Worm (Caenorhabditis elegans) whole organism, L3 larva: ENCODE results near the gene algn-11.

Source experiments
- ama-1 ChIP-seq: fragments of 150-350 bp; optimal IDR thresholded peaks from 2 replicates; lab custom pipeline; 2018
- ceh-16 ChIP-seq: sonication (generic microtip); optimal IDR thresholded peaks from 2 replicates; lab custom pipeline; 2017; ENCODE audit warnings: missing biosample characterization, missing genetic modification characterization
- ceh-28 ChIP-seq: fragments of 150-350 bp; optimal IDR thresholded peaks from 2 replicates; lab custom pipeline; 2014; ENCODE audit warnings: missing biosample characterization, missing genetic modification reagents, missing genetic modification characterization
- ceh-82 ChIP-seq: fragments of 150-350 bp; optimal IDR thresholded peaks from 2 replicates; lab custom pipeline; 2014; ENCODE audit warnings: missing biosample characterization, missing genetic modification characterization
- ceh-9 ChIP-seq: sonication (generic microtip); optimal IDR thresholded peaks from 2 replicates; lab custom pipeline; 2018; ENCODE audit warnings: missing biosample characterization, missing genetic modification characterization
- egl-27 ChIP-seq: sonication (generic microtip); optimal IDR thresholded peaks from 4 replicates; lab custom pipeline; 2017; ENCODE audit warnings: missing biosample characterization, missing genetic modification reagents, missing genetic modification characterization
- egl-5 ChIP-seq: fragments of 150-350 bp; optimal IDR thresholded peaks from 2 replicates; lab custom pipeline; 2017; ENCODE audit warnings: missing biosample characterization, missing genetic modification reagents, missing genetic modification characterization, inconsistent platforms
- elt-1 ChIP-seq: fragments of 150-350 bp; optimal IDR thresholded peaks from 2 replicates; lab custom pipeline; 2014; ENCODE audit warnings: missing biosample characterization, missing genetic modification characterization
- elt-2 ChIP-seq: sonication (generic microtip); optimal IDR thresholded peaks from 2 replicates; lab custom pipeline; 2016; ENCODE audit warnings: missing genetic modification reagents, mild to moderate bottlenecking, missing genetic modification characterization, missing compliant biosample characterization
- elt-3 ChIP-seq, 3 experiments: fragments of 150-350 bp in 1 of 3; sonication (generic microtip) in 2 of 3; optimal IDR thresholded peaks; 2 replicates in 2 of 3; 4 replicates in 1 of 3; lab custom pipeline; 2014 to 2017; ENCODE audit warnings: missing biosample characterization in 3 of 3, missing genetic modification characterization in 3 of 3
- fkh-2 ChIP-seq: fragments of 150-350 bp; optimal IDR thresholded peaks from 2 replicates; lab custom pipeline; 2014; ENCODE audit warnings: missing biosample characterization, missing genetic modification reagents, missing genetic modification characterization
- hmg-11 ChIP-seq: sonication (generic microtip); optimal IDR thresholded peaks from 2 replicates; lab custom pipeline; 2016; ENCODE audit warnings: missing genetic modification characterization, missing compliant biosample characterization
- jun-1 ChIP-seq: fragments of 150-350 bp; optimal IDR thresholded peaks from 2 replicates; lab custom pipeline; 2014; ENCODE audit warnings: missing biosample characterization, missing genetic modification reagents, missing genetic modification characterization
- lin-15B ChIP-seq: fragments of 150-350 bp; optimal IDR thresholded peaks from 2 replicates; lab custom pipeline; 2014; ENCODE audit warnings: missing biosample characterization, missing genetic modification characterization
- lin-39 ChIP-seq: fragments of 150-350 bp; optimal IDR thresholded peaks from 2 replicates; lab custom pipeline; 2018; ENCODE audit warnings: missing biosample characterization, missing genetic modification reagents, missing genetic modification characterization
- mdl-1 ChIP-seq: fragments of 150-350 bp; optimal IDR thresholded peaks from 2 replicates; lab custom pipeline; 2014; ENCODE audit warnings: missing biosample characterization, missing genetic modification characterization
- mml-1 ChIP-seq: fragments of 150-350 bp; sonication (generic microtip); optimal IDR thresholded peaks from 3 replicates; lab custom pipeline; 2014; ENCODE audit warnings: missing biosample characterization, missing genetic modification characterization
- nfya-1 ChIP-seq: sonication (generic microtip); optimal IDR thresholded peaks from 2 replicates; lab custom pipeline; 2017; ENCODE audit warnings: missing genetic modification characterization, mild to moderate bottlenecking, missing compliant biosample characterization, antibody characterized with exemption, moderate library complexity; ENCODE audit not compliant: insufficient read depth
- nhr-11 ChIP-seq: fragments of 150-350 bp; optimal IDR thresholded peaks from 2 replicates; lab custom pipeline; 2014; ENCODE audit warnings: missing biosample characterization, missing genetic modification characterization
- nhr-23 ChIP-seq: fragments of 150-350 bp; optimal IDR thresholded peaks from 2 replicates; lab custom pipeline; 2014; ENCODE audit warnings: missing biosample characterization, missing genetic modification reagents, missing genetic modification characterization
- nhr-25 ChIP-seq: sonication (generic microtip); optimal IDR thresholded peaks from 2 replicates; lab custom pipeline; 2017; ENCODE audit warnings: missing biosample characterization, missing genetic modification characterization
- nhr-28 ChIP-seq: fragments of 150-350 bp; optimal IDR thresholded peaks from 2 replicates; lab custom pipeline; 2014; ENCODE audit warnings: missing biosample characterization, missing genetic modification characterization
- nhr-43 ChIP-seq: sonication (generic microtip); optimal IDR thresholded peaks from 2 replicates; lab custom pipeline; 2016; ENCODE audit warnings: mild to moderate bottlenecking, missing genetic modification characterization, missing compliant biosample characterization; ENCODE audit not compliant: poor library complexity, severe bottlenecking
- nhr-67 ChIP-seq: fragments of 150-350 bp; optimal IDR thresholded peaks from 2 replicates; lab custom pipeline; 2014; ENCODE audit warnings: missing biosample characterization, missing genetic modification characterization
- nhr-76 ChIP-seq: fragments of 150-350 bp; sonication (generic microtip); optimal IDR thresholded peaks from 5 replicates; lab custom pipeline; 2014; ENCODE audit warnings: missing biosample characterization, missing genetic modification characterization
- nhr-77 ChIP-seq: fragments of 150-350 bp; optimal IDR thresholded peaks from 2 replicates; lab custom pipeline; 2014; ENCODE audit warnings: missing biosample characterization, missing genetic modification characterization
- pha-4 ChIP-seq: fragments of 150-350 bp; optimal IDR thresholded peaks from 2 replicates; lab custom pipeline; 2014; ENCODE audit warnings: missing biosample characterization, missing genetic modification reagents, missing genetic modification characterization
- pqm-1 ChIP-seq: fragments of 150-350 bp; optimal IDR thresholded peaks from 2 replicates; lab custom pipeline; 2017; ENCODE audit warnings: missing biosample characterization, missing genetic modification characterization, inconsistent platforms
- snpc-4 ChIP-seq: fragments of 150-350 bp; optimal IDR thresholded peaks from 2 replicates; lab custom pipeline; 2014; ENCODE audit warnings: missing biosample characterization, missing genetic modification characterization
- tbx-2 ChIP-seq: sonication (generic microtip); optimal IDR thresholded peaks from 2 replicates; lab custom pipeline; 2016; ENCODE audit warnings: mild to moderate bottlenecking, missing genetic modification characterization, missing compliant biosample characterization
- zag-1 ChIP-seq: fragments of 150-350 bp; optimal IDR thresholded peaks from 2 replicates; lab custom pipeline; 2014; ENCODE audit warnings: missing biosample characterization, missing genetic modification characterization
- ztf-11 ChIP-seq: fragments of 150-350 bp; optimal IDR thresholded peaks from 2 replicates; lab custom pipeline; 2014; ENCODE audit warnings: missing biosample characterization, missing genetic modification characterization
- ztf-4 ChIP-seq: fragments of 150-350 bp; optimal IDR thresholded peaks from 2 replicates; lab custom pipeline; 2014; ENCODE audit warnings: missing biosample characterization, missing genetic modification characterization

Gene algn-11

DNA sequence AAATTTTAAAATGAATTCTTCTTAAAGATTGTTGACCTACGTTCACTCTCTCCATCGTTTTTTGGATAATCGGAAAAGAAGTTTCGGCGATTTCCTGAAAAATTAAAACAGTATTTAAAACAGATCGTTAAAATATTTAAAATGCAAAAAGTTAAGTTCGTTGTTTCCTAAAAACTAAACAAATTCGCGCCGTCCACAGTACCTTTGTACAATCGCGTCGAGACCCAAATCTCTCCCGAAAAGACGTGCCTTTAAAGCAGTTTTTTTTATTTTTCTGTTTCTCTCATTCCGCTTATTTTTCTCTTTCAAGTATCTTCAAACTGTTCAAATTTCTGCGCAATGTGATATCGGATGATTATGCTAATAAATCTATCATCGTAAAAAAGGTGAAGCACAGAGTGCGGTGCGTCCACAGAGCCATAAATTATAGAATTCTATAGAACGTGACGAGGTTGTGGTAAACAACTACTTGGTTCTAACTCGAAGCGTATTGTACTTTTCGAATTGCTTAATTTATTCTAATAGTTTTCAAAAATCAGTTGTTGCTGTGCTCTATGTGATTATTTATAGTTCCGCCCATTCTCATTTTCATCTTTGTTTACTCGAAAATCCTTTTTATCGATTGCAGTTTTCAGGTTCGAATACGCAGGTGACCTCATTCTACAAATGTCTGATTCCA is 20.4 kb upstream of the algn-11 start, which contains the start of the genes F56C9.6 and F56C9.3:
TSS of gene F56C9.6 (minus strand) at position 112 of the 679 bp plus-strand sequence.
TSS of gene F56C9.3 (plus strand) at position 629 of the 679 bp plus-strand sequence.
- no peak for TF ChIP-seq lin-15B
- TF ChIP-seq nhr-28 (tag; lab: Kevin White, UChicago), result no peak
- TF ChIP-seq nfya-1, result no peak
- TF ChIP-seq ama-1 (lab: Kevin White, UChicago), result no peak
- TF ChIP-seq tbx-2, result no peak
- no peak for TF ChIP-seq egl-5 (tag; lab: Kevin White, UChicago)
- no peak for TF ChIP-seq snpc-4 (tag; lab: Kevin White, UChicago)
- TF ChIP-seq ztf-11 (tag; lab: Kevin White, UChicago), result no peak
- no peak for TF ChIP-seq ceh-16

DNA sequence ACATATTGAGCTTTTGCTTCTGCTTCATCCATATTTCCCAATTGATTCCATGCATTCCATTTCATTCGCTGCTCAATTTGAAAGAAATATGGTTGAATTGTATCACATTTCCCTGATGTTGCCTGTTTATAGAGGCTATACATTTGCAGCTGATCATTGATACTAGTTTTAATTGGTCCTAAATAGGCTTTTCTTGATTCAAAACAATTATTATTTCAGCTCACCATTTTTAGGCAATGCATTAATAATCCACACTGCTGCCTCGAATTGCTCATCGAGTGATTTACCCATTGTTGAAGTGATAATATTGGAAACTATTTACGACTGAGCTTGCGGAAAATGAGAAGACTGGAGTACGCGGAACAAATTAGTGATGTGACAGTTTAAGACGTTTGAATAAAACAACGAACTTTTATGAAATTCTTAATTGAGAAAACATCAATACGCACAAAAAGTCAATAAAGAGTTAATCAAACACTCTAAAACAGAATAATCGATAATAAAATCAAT is 18.3 kb upstream of the algn-11 start, which contains the start of gene acbp-4:
TSS of gene acbp-4 (minus strand) at position 510 of the 510 bp plus-strand sequence.
- TF ChIP-seq ceh-82 (tag; lab: Kevin White, UChicago) (no peak), ama-1 (lab: Kevin White, UChicago) (no peak), nhr-77 (no peak), ceh-28 (tag; lab: Kevin White, UChicago) (peak; percentile 32)
- TF ChIP-seq, all 47 proteins: peak for 1

DNA sequence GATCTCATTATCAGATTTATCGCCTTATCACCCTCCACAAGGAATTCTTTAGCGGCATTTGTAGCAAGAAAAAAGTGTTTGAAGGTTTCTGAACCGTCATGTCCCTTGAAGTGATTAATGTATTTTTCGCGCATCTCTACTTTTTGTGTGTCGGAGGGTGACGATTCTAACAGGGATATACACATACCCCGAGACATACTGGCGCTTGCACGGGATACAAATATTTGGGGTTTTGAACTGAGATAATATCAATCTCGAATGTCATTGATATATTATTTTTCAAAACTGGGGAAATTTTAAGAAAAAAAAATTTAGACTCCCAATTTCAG is 15.3 kb upstream of the algn-11 start:
- TF ChIP-seq ceh-28 (tag; lab: Kevin White, UChicago) (no peak), nhr-25 (peak; percentile 30), elt-3 (tag; optimal IDR thresholded peaks at IDR 0.05; lab: Kevin White, UChicago) (peak in 1 of 3 experiments; percentile 13), nhr-23 (tag; lab: Kevin White, UChicago) (peak; percentile 33), nhr-43 (tag; lab: Kevin White, UChicago) (peak; percentile 43), nfya-1 (no peak)

DNA sequence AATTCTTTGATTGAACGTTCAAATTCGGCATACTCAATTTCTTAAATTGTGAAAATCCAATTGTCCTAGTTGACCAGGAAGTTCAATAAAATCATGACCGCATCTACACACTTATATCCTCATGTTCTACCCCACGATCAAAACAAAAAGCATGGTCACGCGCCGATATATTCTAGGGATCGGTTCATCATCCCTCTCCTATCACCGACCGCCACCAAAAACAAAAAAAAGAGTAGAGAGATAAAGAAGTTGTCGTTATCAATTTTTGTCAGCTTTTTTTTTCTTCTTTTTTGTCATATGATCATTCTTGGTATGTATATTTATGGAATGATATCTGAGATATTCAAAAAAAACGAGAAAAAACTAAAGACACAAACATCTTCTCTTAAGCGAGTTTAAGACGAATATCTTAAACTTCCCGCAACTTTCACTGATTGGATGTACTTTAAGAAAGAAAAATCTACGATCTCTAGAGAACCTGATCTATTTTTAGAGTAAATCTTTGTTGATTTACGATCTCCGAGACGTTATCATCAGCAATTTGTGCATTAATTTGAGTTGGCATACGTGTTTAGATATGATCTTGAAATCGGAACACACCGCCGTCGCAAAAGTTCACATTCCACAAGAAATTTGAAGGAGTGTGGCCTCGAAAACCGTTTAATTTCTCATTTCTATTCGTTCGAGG is 14.7 kb upstream of the algn-11 start:
- no peak for TF ChIP-seq egl-27
- TF ChIP-seq egl-5 (tag; lab: Kevin White, UChicago), result no peak
- TF ChIP-seq ztf-4 (tag; lab: Kevin White, UChicago), result no peak
- TF ChIP-seq lin-39, result no peak
- peak; percentile 79 for TF ChIP-seq nhr-23 (tag; lab: Kevin White, UChicago)
- TF ChIP-seq nhr-67 (tag; lab: Kevin White, UChicago), result no peak
- TF ChIP-seq mdl-1 (tag; lab: Kevin White, UChicago), result no peak
- no peak for TF ChIP-seq pha-4 (tag; lab: Kevin White, UChicago)
- TF ChIP-seq elt-2 (tag; lab: Kevin White, UChicago), result no peak
- TF ChIP-seq ztf-11 (tag; lab: Kevin White, UChicago), result no peak
- peak; percentile 35 for TF ChIP-seq elt-1
- no peak for TF ChIP-seq pqm-1
- TF ChIP-seq nhr-76 (tag; lab: Kevin White, UChicago), result no peak
- TF ChIP-seq ama-1 (lab: Kevin White, UChicago), result no peak
- TF ChIP-seq nhr-43 (tag; lab: Kevin White, UChicago), result peak; percentile 38
- peak in 1 of 3 experiments; percentile 55 for TF ChIP-seq elt-3 (tag; optimal IDR thresholded peaks at IDR 0.05; lab: Kevin White, UChicago)
- TF ChIP-seq nfya-1, result peak; percentile 13

DNA sequence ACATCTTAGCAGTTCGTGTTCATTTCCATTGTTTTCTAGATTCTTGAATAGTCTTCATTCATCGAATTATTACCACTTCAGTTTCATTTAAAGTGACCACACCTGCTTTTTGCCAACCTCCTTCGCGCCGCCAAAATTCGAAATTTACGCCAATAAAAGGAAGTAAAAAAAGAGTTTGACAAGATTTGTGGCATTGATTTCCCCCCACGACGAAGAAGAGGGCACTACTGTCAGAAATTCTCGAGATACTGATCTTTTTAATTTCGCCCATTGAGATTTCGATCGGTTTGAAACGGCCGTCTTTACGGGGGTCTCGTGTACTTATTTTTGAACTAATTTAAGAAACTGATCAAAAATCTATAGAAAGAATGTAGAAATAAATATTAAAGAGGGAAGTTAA is 11.3 kb upstream of the algn-11 start:
- TF ChIP-seq lin-39, result no peak
- peak; percentile 22 for TF ChIP-seq nhr-25
- no peak for TF ChIP-seq nhr-11 (tag; lab: Kevin White, UChicago)
- TF ChIP-seq fkh-2 (tag; lab: Kevin White, UChicago), result no peak
- no peak for TF ChIP-seq mdl-1 (tag; lab: Kevin White, UChicago)
- no peak for TF ChIP-seq lin-15B
- TF ChIP-seq snpc-4 (tag; lab: Kevin White, UChicago), result no peak
- peak; percentile 83 for TF ChIP-seq elt-1
- no peak for TF ChIP-seq jun-1 (tag; lab: Kevin White, UChicago)
- TF ChIP-seq pqm-1, result no peak

DNA sequence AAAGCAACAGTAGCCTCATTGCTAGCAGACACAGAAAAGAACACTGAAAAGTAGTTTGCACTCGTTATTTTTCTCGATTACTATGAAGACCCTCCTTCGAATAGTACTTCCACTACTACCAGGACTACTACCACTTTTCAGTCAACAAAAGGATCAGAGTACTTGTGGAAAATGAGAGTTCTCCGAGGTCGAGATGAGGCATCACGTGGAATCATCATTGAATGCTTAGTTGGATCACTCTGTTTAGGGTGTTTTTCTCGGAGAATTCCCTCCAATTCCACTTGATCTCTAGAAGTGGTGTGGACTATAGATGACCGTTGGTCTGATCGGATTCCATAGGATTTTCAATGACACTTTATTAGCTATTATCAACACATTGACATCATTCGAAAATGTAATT is 10.4 kb upstream of the algn-11 start:
- TF ChIP-seq lin-39 (no peak), elt-1 (no peak), nhr-23 (tag; lab: Kevin White, UChicago) (no peak), zag-1 (no peak), egl-5 (tag; lab: Kevin White, UChicago) (no peak), mml-1 (tag; lab: Kevin White, UChicago) (no peak), ceh-9 (no peak), ceh-28 (tag; lab: Kevin White, UChicago) (no peak), hmg-11 (no peak), ama-1 (lab: Kevin White, UChicago) (no peak), nhr-11 (tag; lab: Kevin White, UChicago) (no peak)
